Worm (Caenorhabditis elegans): ENCODE measurements around the gene sru-7.

sru-7 gene

ce11 chrIV:8506034-8506433 lies 13.7 kb downstream of the sru-7 start:
- TF ChIP-seq med-1 (GFP tag; optimal IDR thresholded peaks at IDR 0.05; ENCODE audit: insufficient read depth) (no peak), ref-1 (GFP tag; conservative IDR thresholded peaks at IDR 0.05) (no peak), ztf-23 (GFP tag; IDR thresholded peaks at IDR 0.05) (no peak), T22C8.4 (GFP tag; IDR thresholded peaks at IDR 0.05) (no peak), klf-2 (GFP tag; conservative IDR thresholded peaks at IDR 0.05) (no peak), ztf-29 (GFP tag; IDR thresholded peaks at IDR 0.05) (no peak), cog-1 (tag; optimal IDR thresholded peaks at IDR 0.05) (no peak), flt-1 (GFP tag; IDR thresholded peaks at IDR 0.05) (no peak), tab-1 (GFP tag; IDR thresholded peaks at IDR 0.05) (no peak)

- TF ChIP-seq med-1 (GFP tag; optimal IDR thresholded peaks at IDR 0.05; ENCODE audit: insufficient read depth), result no peak
Measured at ce11 chrIV:8510534-8510933, 18.2 kb downstream of the sru-7 start, which contains the start of gene tag-77. TSS of gene tag-77 (minus strand) at chrIV:8510548.

DNA sequence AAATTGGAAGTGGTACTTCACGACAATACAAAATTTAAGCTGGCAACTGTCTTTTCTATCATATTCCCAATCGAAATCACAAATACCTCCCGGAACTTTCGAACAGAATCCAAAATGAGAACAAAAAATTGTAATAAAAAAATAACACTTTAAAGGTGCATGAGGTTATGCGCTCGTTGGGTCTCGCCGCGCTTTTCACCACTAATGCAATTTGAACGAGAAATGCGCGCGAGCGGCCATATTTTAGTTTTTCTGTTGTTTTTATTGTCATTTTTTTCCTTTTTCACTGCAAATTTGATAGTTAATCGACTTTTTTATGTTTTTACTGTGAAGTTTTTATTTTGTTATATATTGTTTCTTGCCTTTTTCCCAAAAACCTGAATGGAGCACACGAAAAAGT lies 18.7 kb downstream of the sru-7 start, which contains the start of gene mes-6:
mes-6 (plus strand) TSS at position 229 of the 400 bp plus-strand sequence.
- TF ChIP-seq klf-2 (GFP tag; conservative IDR thresholded peaks at IDR 0.05), result no peak
- TF ChIP-seq T22C8.4 (GFP tag; IDR thresholded peaks at IDR 0.05), result no peak
- no peak for TF ChIP-seq cog-1 (tag; optimal IDR thresholded peaks at IDR 0.05)
- TF ChIP-seq flt-1 (GFP tag; IDR thresholded peaks at IDR 0.05), result no peak
- TF ChIP-seq ztf-29 (GFP tag; IDR thresholded peaks at IDR 0.05), result no peak
- no peak for TF ChIP-seq med-1 (GFP tag; optimal IDR thresholded peaks at IDR 0.05; ENCODE audit: insufficient read depth)
- no peak for TF ChIP-seq ref-1 (GFP tag; conservative IDR thresholded peaks at IDR 0.05)
- TF ChIP-seq tab-1 (GFP tag; IDR thresholded peaks at IDR 0.05), result no peak
- TF ChIP-seq ztf-23 (GFP tag; IDR thresholded peaks at IDR 0.05), result no peak

DNA sequence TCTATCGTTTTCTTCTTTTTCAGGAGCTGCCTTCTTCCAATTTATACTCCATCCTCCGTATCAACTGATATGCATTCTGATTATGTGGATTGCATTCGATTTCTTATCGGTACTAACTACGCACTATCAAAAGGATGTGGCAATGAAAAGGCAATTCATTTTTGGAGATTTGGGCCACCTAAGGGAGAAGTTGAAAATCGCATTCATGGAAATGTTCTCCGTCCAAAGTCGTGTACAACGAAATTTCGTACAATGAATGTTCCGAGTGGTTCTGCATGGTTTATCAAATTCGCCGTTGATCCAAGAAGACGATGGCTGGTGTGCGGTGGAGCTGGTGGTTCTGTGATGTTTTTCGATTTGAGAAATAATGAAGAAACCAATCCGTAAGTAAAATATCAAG lies 20.3 kb downstream of the sru-7 start, which contains the start of gene C09G4.4:
C09G4.4 (plus strand) TSS at position 301 of the 400 bp plus-strand sequence.
- TF ChIP-seq ztf-29 (GFP tag; IDR thresholded peaks at IDR 0.05) (no peak), med-1 (GFP tag; optimal IDR thresholded peaks at IDR 0.05; ENCODE audit: insufficient read depth) (no peak), tab-1 (GFP tag; IDR thresholded peaks at IDR 0.05) (no peak), ref-1 (GFP tag; conservative IDR thresholded peaks at IDR 0.05) (no peak), cog-1 (tag; optimal IDR thresholded peaks at IDR 0.05) (no peak), klf-2 (GFP tag; conservative IDR thresholded peaks at IDR 0.05) (no peak), T22C8.4 (GFP tag; IDR thresholded peaks at IDR 0.05) (no peak), flt-1 (GFP tag; IDR thresholded peaks at IDR 0.05) (no peak), ztf-23 (GFP tag; IDR thresholded peaks at IDR 0.05) (no peak)

DNA sequence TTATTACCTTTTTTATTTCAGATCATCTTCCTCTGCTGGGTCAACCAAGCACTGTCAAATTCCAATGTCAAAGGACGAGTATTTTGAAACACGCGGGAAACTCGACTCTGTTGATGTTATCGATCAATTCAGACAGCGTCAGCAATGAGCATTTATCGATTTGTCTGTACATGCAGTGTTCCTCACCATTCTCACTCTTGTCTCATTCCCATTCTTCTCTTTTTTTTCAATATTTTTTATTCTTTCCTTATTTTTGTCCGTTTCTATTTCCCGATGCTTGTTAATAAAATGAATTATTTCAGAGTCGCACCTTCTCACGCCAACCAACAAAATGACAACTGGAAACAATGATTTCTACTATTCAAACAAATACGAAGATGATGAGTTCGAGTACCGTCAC lies 21.3 kb downstream of the sru-7 start, which contains the start of gene cks-1:
cks-1 (plus strand) TSS at position 301 of the 400 bp plus-strand sequence.
- TF ChIP-seq ref-1 (GFP tag; conservative IDR thresholded peaks at IDR 0.05) (no peak), ztf-29 (GFP tag; IDR thresholded peaks at IDR 0.05) (no peak), med-1 (GFP tag; optimal IDR thresholded peaks at IDR 0.05; ENCODE audit: insufficient read depth) (no peak), klf-2 (GFP tag; conservative IDR thresholded peaks at IDR 0.05) (no peak), tab-1 (GFP tag; IDR thresholded peaks at IDR 0.05) (no peak), ztf-23 (GFP tag; IDR thresholded peaks at IDR 0.05) (no peak), flt-1 (GFP tag; IDR thresholded peaks at IDR 0.05) (no peak), cog-1 (tag; optimal IDR thresholded peaks at IDR 0.05) (no peak), T22C8.4 (GFP tag; IDR thresholded peaks at IDR 0.05) (no peak)

ce11 chrIV:8514546-8514945 lies 22.2 kb downstream of the sru-7 start:
- TF ChIP-seq tab-1 (GFP tag; IDR thresholded peaks at IDR 0.05) (no peak), T22C8.4 (GFP tag; IDR thresholded peaks at IDR 0.05) (no peak), ref-1 (GFP tag; conservative IDR thresholded peaks at IDR 0.05) (no peak), med-1 (GFP tag; optimal IDR thresholded peaks at IDR 0.05; ENCODE audit: insufficient read depth) (no peak), klf-2 (GFP tag; conservative IDR thresholded peaks at IDR 0.05) (no peak), flt-1 (GFP tag; IDR thresholded peaks at IDR 0.05) (no peak), ztf-23 (GFP tag; IDR thresholded peaks at IDR 0.05) (no peak)

DNA sequence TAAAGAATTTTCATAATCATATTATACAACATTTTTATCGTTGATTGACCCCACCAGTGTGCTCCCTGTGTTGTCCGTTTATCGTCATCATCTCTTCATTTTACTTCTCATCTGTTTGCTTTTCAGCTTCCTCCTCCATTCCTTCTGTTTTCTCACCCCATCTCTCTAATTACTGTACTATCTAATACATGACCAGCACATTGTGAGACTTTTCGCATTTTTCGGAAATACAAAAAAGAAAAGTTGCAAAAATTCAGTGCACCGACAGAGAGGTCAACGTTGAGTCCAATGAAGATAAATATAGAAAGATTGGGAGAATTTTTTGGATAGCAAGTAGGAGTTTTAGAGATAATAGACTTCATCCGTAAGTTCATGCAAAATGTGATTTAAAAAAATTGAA lies 27.6 kb downstream of the sru-7 start:
- TF ChIP-seq med-1 (GFP tag; optimal IDR thresholded peaks at IDR 0.05; ENCODE audit: insufficient read depth), result no peak
- no peak for TF ChIP-seq T22C8.4 (GFP tag; IDR thresholded peaks at IDR 0.05)
- no peak for TF ChIP-seq tab-1 (GFP tag; IDR thresholded peaks at IDR 0.05)
- TF ChIP-seq ztf-29 (GFP tag; IDR thresholded peaks at IDR 0.05), result no peak
- TF ChIP-seq ref-1 (GFP tag; conservative IDR thresholded peaks at IDR 0.05), result no peak
- no peak for TF ChIP-seq flt-1 (GFP tag; IDR thresholded peaks at IDR 0.05)
- TF ChIP-seq klf-2 (GFP tag; conservative IDR thresholded peaks at IDR 0.05), result no peak
- TF ChIP-seq cog-1 (tag; optimal IDR thresholded peaks at IDR 0.05), result no peak
- no peak for TF ChIP-seq ztf-23 (GFP tag; IDR thresholded peaks at IDR 0.05)

ce11 chrIV:8520594-8520993 lies 28.3 kb downstream of the sru-7 start, which contains the start of gene pkg-2:
TSS of gene pkg-2 (plus strand) at chrIV:8520894.
- TF ChIP-seq tab-1 (GFP tag; IDR thresholded peaks at IDR 0.05) (no peak), ref-1 (GFP tag; conservative IDR thresholded peaks at IDR 0.05) (no peak), cog-1 (tag; optimal IDR thresholded peaks at IDR 0.05) (no peak), ztf-29 (GFP tag; IDR thresholded peaks at IDR 0.05) (no peak), med-1 (GFP tag; optimal IDR thresholded peaks at IDR 0.05; ENCODE audit: insufficient read depth) (no peak), klf-2 (GFP tag; conservative IDR thresholded peaks at IDR 0.05) (no peak), flt-1 (GFP tag; IDR thresholded peaks at IDR 0.05) (no peak), T22C8.4 (GFP tag; IDR thresholded peaks at IDR 0.05) (no peak), ztf-23 (GFP tag; IDR thresholded peaks at IDR 0.05) (no peak)

- TF ChIP-seq klf-2 (GFP tag; conservative IDR thresholded peaks at IDR 0.05) (no peak), ztf-23 (GFP tag; IDR thresholded peaks at IDR 0.05) (no peak), med-1 (GFP tag; optimal IDR thresholded peaks at IDR 0.05; ENCODE audit: insufficient read depth) (no peak), T22C8.4 (GFP tag; IDR thresholded peaks at IDR 0.05) (no peak), cog-1 (tag; optimal IDR thresholded peaks at IDR 0.05) (no peak), ref-1 (GFP tag; conservative IDR thresholded peaks at IDR 0.05) (no peak), tab-1 (GFP tag; IDR thresholded peaks at IDR 0.05) (no peak), ztf-29 (GFP tag; IDR thresholded peaks at IDR 0.05) (no peak), flt-1 (GFP tag; IDR thresholded peaks at IDR 0.05) (no peak)
Measured at ce11 chrIV:8523981-8524380, 31.6 kb downstream of the sru-7 start.

DNA sequence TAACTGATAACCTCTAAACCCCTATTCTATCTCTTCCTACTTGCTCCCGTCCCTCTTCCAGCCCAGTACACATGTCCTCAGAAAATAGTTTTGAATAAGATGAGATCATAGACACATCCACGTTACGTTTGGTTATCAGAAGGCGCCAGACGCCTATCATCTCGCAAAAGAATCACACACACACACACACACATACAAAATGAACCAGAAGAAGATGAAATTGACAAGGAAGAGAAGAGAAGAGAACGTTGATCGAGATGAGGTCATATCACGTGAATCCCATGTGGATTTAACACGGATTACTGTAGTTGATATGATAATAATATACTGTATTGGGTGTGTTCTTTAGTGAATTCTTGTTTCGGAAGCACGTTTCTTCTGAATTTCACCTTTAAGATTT lies 33.7 kb downstream of the sru-7 start:
- TF ChIP-seq ztf-29 (GFP tag; IDR thresholded peaks at IDR 0.05) (no peak), med-1 (GFP tag; optimal IDR thresholded peaks at IDR 0.05; ENCODE audit: insufficient read depth) (no peak), flt-1 (GFP tag; IDR thresholded peaks at IDR 0.05) (no peak), ztf-23 (GFP tag; IDR thresholded peaks at IDR 0.05) (no peak), ref-1 (GFP tag; conservative IDR thresholded peaks at IDR 0.05) (no peak), tab-1 (GFP tag; IDR thresholded peaks at IDR 0.05) (no peak), klf-2 (GFP tag; conservative IDR thresholded peaks at IDR 0.05) (no peak), cog-1 (tag; optimal IDR thresholded peaks at IDR 0.05) (no peak), T22C8.4 (GFP tag; IDR thresholded peaks at IDR 0.05) (no peak)
